Worm (Caenorhabditis elegans) whole organism, early embryonic: Measurements from ENCODE around the gene AH9.3.

ENCODE experiments used
- B0310.2 ChIP-seq: sonication (generic microtip); optimal IDR thresholded peaks from 2 replicates; lab custom pipeline; 2016; ENCODE audit warnings: mild to moderate bottlenecking, missing genetic modification characterization, missing compliant biosample characterization
- F13C5.2 ChIP-seq: sonication (generic microtip); optimal IDR thresholded peaks from 2 replicates; lab custom pipeline; 2017; ENCODE audit warnings: mild to moderate bottlenecking, missing genetic modification characterization, inconsistent platforms, missing compliant biosample characterization
- ama-1 ChIP-seq: fragments of 150-350 bp; optimal IDR thresholded peaks from 2 replicates; lab custom pipeline; 2014
- ceh-13 ChIP-seq: fragments of 200-800 bp; sonication (Bioruptor generic); optimal IDR thresholded peaks from 2 replicates; lab custom pipeline; 2018; ENCODE audit warnings: mild to moderate bottlenecking, missing genetic modification characterization, missing compliant biosample characterization
- ets-7 ChIP-seq: sonication (generic microtip); optimal IDR thresholded peaks from 2 replicates; lab custom pipeline; 2016; ENCODE audit warnings: missing genotype, missing genetic modification characterization, missing compliant biosample characterization
- sea-1 ChIP-seq: fragments of 200-800 bp; sonication (Bioruptor generic); conservative IDR thresholded peaks from 2 replicates; pipeline ENCODE4 v1.3.6; 2022; ENCODE audit warnings: missing genetic modification characterization, missing compliant biosample characterization
- tbx-11 ChIP-seq: fragments of 200-800 bp; sonication (Bioruptor generic); IDR thresholded peaks from 2 replicates; pipeline ENCODE4 v1.3.6; 2022; ENCODE audit warnings: missing genetic modification characterization, missing compliant biosample characterization
- tbx-37 ChIP-seq: fragments of 200-800 bp; sonication (Bioruptor generic); conservative IDR thresholded peaks from 2 replicates; pipeline ENCODE4 v1.3.6; 2022; ENCODE audit warnings: missing genetic modification reagents, missing genetic modification characterization, missing compliant biosample characterization

DNA sequence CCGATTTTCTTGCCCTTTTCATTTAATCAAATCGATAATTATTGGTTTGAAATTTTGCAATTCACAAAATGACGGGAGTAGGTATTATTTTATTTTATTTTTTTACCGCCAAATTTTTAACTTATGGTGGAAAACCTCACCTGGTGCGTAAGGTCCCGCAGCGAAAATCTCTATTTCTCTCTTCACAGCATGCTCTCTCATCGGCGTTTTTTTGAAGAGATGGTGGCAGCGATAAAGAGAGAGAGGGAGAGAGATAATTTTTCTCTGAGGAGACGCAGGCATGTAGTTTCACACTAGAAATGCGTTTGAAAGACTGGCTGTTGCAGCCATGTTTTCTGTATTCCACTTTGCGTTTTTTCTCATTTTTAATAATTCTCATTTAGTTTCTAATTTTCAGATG lies 27.0 kb downstream of the AH9.3 start, which contains the start of gene T14F9.2:
- TF ChIP-seq tbx-11 (GFP tag; lab: Robert Waterston, UW) = no peak
- no peak for TF ChIP-seq F13C5.2 (tag; lab: Kevin White, UChicago)
- no peak for TF ChIP-seq sea-1
- no peak for TF ChIP-seq ets-7 (tag; lab: Kevin White, UChicago)
- no peak for TF ChIP-seq ceh-13 (GFP tag; lab: Kevin White, UChicago)
- no peak for TF ChIP-seq ama-1
- TF ChIP-seq tbx-37 (GFP tag; lab: Robert Waterston, UW) = no peak
- no peak for TF ChIP-seq B0310.2 (tag; lab: Kevin White, UChicago)
